Fruit fly (Drosophila melanogaster): ENCODE data around the gene CG13001.

Gene CG13001

DNA sequence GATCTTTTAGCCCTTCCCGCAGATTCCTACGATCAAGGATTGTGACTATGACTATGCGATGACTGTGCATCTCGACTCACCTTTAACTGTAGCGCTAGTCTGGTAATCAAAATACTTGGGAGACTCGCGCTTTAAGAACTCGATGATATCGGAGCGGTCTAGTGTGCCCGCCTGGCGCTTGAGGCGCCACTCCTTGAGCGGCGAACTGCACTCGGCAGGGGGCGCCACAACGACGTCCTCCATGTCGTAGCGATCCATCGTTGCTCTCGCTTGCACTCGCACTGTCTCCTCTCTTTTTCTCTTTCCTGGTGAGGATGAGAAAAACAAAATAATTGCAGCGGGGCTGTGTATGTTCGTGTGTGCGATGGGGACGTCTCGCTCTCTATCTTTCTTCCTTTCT, 24.7 kb upstream of the CG13001 start (continued):
- TF ChIP-seq acj6 (GFP tag; optimal IDR thresholded peaks at IDR 0.05) (peak; percentile 59), Eip78C (GFP tag) (no peak), CG4318 (GFP tag; optimal IDR thresholded peaks at IDR 0.05) (no peak), dsx (GFP tag; optimal IDR thresholded peaks at IDR 0.05; ENCODE audit: poor library complexity, severe bottlenecking) (peak; percentile 63), CG3919 (GFP tag; optimal IDR thresholded peaks at IDR 0.05) (peak; percentile 79), pdm3 (GFP tag; optimal IDR thresholded peaks at IDR 0.05) (peak; percentile 65), CG10631 (GFP tag; optimal IDR thresholded peaks at IDR 0.05) (peak; percentile 31), CG10669 (GFP tag; optimal IDR thresholded peaks at IDR 0.05) (peak; percentile 45), topi (GFP tag; optimal IDR thresholded peaks at IDR 0.05) (peak; percentile 67), CG34406 (GFP tag; optimal IDR thresholded peaks at IDR 0.05) (no peak), CG6163 (GFP tag; IDR thresholded peaks at IDR 0.05) (peak; percentile 70), Hr39 (GFP tag; optimal IDR thresholded peaks at IDR 0.05) (peak; percentile 52), CG15336 (GFP tag; IDR thresholded peaks at IDR 0.05) (no peak), fkh (GFP tag; optimal IDR thresholded peaks at IDR 0.05) (no peak), Gug (GFP tag; IDR thresholded peaks at IDR 0.05) (0 out of 2 replicates have a peak, but pooled peaks have one; percentile 25), Ets96B (tag; optimal IDR thresholded peaks at IDR 0.05) (peak; percentile 29), achi (GFP tag; optimal IDR thresholded peaks at IDR 0.05) (peak; percentile 26), Lpt (GFP tag; optimal IDR thresholded peaks at IDR 0.05) (peak; percentile 5), CG6792 (GFP tag; optimal IDR thresholded peaks at IDR 0.05) (peak; percentile 41)

DNA sequence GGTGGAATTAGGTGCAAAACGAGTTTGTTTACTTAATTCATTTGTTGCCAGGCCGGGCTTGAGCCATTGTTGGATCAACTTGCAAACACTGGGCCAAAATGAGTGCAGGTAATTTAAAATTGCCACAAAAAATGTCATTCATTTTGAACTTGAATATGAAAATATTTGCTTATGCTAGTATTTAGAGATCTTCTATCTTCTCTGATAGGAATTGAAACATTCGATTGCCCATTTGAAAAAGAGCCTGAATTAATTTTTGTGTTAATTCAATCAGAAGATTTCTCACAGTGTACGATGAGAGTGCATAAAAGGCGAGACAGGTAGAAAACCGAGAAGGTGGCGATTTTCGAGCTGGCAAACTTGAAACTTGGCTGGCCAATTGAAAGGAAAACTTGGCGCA, 23.9 kb upstream of the CG13001 start:
- TF ChIP-seq CG31627 (GFP tag; optimal IDR thresholded peaks at IDR 0.05): peak; percentile 71
- TF ChIP-seq Sox14 (GFP tag; optimal IDR thresholded peaks at IDR 0.05): peak; percentile 63
- TF ChIP-seq salr (GFP tag; optimal IDR thresholded peaks at IDR 0.05): peak; percentile 24 to 72
- no peak for TF ChIP-seq CG6854 (GFP tag; optimal IDR thresholded peaks at IDR 0.05)
- TF ChIP-seq CG11762 (GFP tag; optimal IDR thresholded peaks at IDR 0.05; ENCODE audit: insufficient read depth): peak; percentile 36
- TF ChIP-seq topi (GFP tag; optimal IDR thresholded peaks at IDR 0.05): peak; percentile 71
- TF ChIP-seq Hr38 (GFP tag; optimal IDR thresholded peaks at IDR 0.05): no peak
- peak; percentile 85 for TF ChIP-seq eg (GFP tag; IDR thresholded peaks at IDR 0.05)
- peak; percentile 0 to 52 for TF ChIP-seq ss (GFP tag; optimal IDR thresholded peaks at IDR 0.05)
- no peak for TF ChIP-seq Eip93F (GFP tag; optimal IDR thresholded peaks at IDR 0.05)
- TF ChIP-seq CG16779 (tag; optimal IDR thresholded peaks at IDR 0.05): no peak
- TF ChIP-seq CG11902 (GFP tag; optimal IDR thresholded peaks at IDR 0.05): peak; percentile 22
- TF ChIP-seq Eip78C (GFP tag): peak; percentile 93
- no peak for TF ChIP-seq Blimp-1 (GFP tag; optimal IDR thresholded peaks at IDR 0.05)
- TF ChIP-seq CG34406 (GFP tag; optimal IDR thresholded peaks at IDR 0.05): peak; percentile 54
- TF ChIP-seq CG15336 (GFP tag; IDR thresholded peaks at IDR 0.05): peak; percentile 87
- peak; percentile 60 for TF ChIP-seq CG3032 (tag; optimal IDR thresholded peaks at IDR 0.05)
- peak; percentile 81 for TF ChIP-seq CG6276 (GFP tag; optimal IDR thresholded peaks at IDR 0.05)
- peak; percentile 3 for TF ChIP-seq CG8319 (GFP tag; optimal IDR thresholded peaks at IDR 0.05)
- TF ChIP-seq net (GFP tag; optimal IDR thresholded peaks at IDR 0.05): peak; percentile 72
- peak; percentile 81 for TF ChIP-seq Lpt (GFP tag; optimal IDR thresholded peaks at IDR 0.05)
- peak; percentile 67 for TF ChIP-seq Sox102F (GFP tag; optimal IDR thresholded peaks at IDR 0.05)
- peak; percentile 78 for TF ChIP-seq achi (GFP tag; optimal IDR thresholded peaks at IDR 0.05)
- no peak for TF ChIP-seq CG9139 (GFP tag; optimal IDR thresholded peaks at IDR 0.05)
- peak; percentile 68 for TF ChIP-seq Met (GFP tag; optimal IDR thresholded peaks at IDR 0.05)
- TF ChIP-seq pdm3 (GFP tag; optimal IDR thresholded peaks at IDR 0.05): peak; percentile 73
- peak; percentile 84 for TF ChIP-seq Hr4 (GFP tag; optimal IDR thresholded peaks at IDR 0.05)
- peak; percentile 59 for TF ChIP-seq CG11294 (GFP tag; IDR thresholded peaks at IDR 0.05)
- TF ChIP-seq Gug (GFP tag; IDR thresholded peaks at IDR 0.05): peak; percentile 73
- no peak for TF ChIP-seq CG4318 (GFP tag; optimal IDR thresholded peaks at IDR 0.05)
- TF ChIP-seq CG8119 (GFP tag; IDR thresholded peaks at IDR 0.05): peak; percentile 83
- peak; percentile 88 for TF ChIP-seq CG32006 (GFP tag; optimal IDR thresholded peaks at IDR 0.05)
- TF ChIP-seq OdsH (GFP tag; optimal IDR thresholded peaks at IDR 0.05): peak; percentile 66
- no peak for TF ChIP-seq Ets21C (GFP tag; optimal IDR thresholded peaks at IDR 0.05)
- TF ChIP-seq Hr39 (GFP tag; optimal IDR thresholded peaks at IDR 0.05): peak; percentile 70
- TF ChIP-seq Ets96B (tag; optimal IDR thresholded peaks at IDR 0.05): peak; percentile 64
- TF ChIP-seq svp (GFP tag): peak; percentile 85
- peak; percentile 54 for TF ChIP-seq lz (GFP tag; optimal IDR thresholded peaks at IDR 0.05)
- peak; percentile 66 for TF ChIP-seq CG6808 (GFP tag; optimal IDR thresholded peaks at IDR 0.05)
- TF ChIP-seq Eip75B (GFP tag; optimal IDR thresholded peaks at IDR 0.05): peak; percentile 65
- peak; percentile 59 for TF ChIP-seq dsx (GFP tag; optimal IDR thresholded peaks at IDR 0.05; ENCODE audit: poor library complexity, severe bottlenecking)
- TF ChIP-seq CG6163 (GFP tag; IDR thresholded peaks at IDR 0.05): peak; percentile 85
